Worm (Caenorhabditis elegans): ENCODE measurements around the gene F01D5.10.

F01D5.10 gene

DNA sequence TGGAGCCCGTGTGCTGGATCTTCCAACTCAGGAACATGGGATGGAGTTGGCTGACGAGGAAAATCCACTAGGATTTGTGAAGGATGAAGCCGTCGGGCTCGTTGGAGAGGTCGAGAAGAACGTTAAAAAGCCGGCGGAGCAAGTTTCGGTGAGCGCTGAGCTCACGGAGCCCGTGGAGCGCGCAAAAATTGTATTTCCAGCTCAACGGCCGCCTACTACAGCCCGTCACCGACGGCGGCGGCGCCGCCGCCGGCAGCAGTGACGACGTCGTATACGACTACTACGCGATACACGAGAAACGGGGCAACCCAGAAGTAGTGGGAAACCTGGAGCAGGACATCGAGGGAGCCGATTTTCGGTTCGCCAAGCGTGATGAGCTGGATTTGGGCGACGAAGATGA lies 39.8 kb upstream of the F01D5.10 start:
- TF ChIP-seq lin-11 (tag; optimal IDR thresholded peaks at IDR 0.05), result no peak

DNA sequence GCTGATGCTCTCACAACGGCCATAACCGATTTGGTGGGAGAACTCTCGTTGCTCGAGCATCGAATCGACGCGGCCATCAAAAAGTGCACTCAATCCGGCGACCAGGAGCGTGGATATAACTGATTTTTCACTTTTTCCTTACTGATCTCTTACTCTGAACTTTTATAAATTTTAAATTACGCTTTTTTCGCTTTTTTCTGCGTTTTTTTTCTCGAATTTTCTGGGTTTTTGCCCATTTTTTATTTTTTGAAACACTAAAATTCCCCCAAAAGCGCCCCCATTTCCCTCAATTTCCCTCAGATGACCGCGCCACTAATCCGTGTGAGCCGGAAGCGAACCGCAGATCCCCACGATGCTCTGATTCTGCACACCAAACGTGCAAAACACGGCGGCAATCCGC lies 39.3 kb upstream of the F01D5.10 start, which contains the start of gene W01G7.4:
Gene W01G7.4, plus strand, starts transcription at position 301 of the 400 bp plus-strand sequence.
- TF ChIP-seq lin-13 (GFP tag; optimal IDR thresholded peaks at IDR 0.05) (no peak), nhr-237 (tag; optimal IDR thresholded peaks at IDR 0.05) (no peak), unc-55 (GFP tag; optimal IDR thresholded peaks at IDR 0.05) (no peak), ztf-1 (GFP tag; conservative IDR thresholded peaks at IDR 0.05) (no peak)

DNA sequence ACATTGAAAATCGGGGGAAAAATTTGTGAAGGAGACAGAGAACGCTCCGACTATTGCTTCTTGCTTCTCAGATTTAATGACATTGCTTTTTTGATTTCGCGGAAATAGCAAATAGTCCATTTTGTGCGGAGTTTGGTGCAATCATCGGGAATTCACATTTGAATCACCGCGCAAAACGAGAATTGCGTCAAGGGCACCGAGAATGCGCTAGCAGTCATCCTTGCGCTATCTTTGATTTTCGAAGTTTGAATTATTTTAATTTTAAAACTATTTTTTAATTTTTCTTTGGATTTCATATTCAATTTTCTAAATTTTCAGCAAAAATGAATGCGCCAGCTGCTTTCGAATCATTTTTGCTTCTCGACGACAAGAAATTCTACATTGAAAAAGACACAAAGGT lies 38.6 kb upstream of the F01D5.10 start, which contains the start of gene rpb-11:
Gene rpb-11, plus strand, starts transcription at position 319 of the 400 bp plus-strand sequence.
- TF ChIP-seq nhr-129 (tag; optimal IDR thresholded peaks at IDR 0.05), result peak; percentile 82
- TF ChIP-seq nhr-12 (tag; optimal IDR thresholded peaks at IDR 0.05), result peak; percentile 39
- TF ChIP-seq gmeb-1 (tag; optimal IDR thresholded peaks at IDR 0.05), result peak; percentile 100
- no peak for TF ChIP-seq unc-62 (GFP tag; optimal IDR thresholded peaks at IDR 0.05)
- peak; percentile 57 for TF ChIP-seq blmp-1 (tag; optimal IDR thresholded peaks at IDR 0.05; ENCODE audit: insufficient read depth)
- TF ChIP-seq egl-27 (tag; optimal IDR thresholded peaks at IDR 0.05), result peak; percentile 84
- TF ChIP-seq nhr-237 (tag; optimal IDR thresholded peaks at IDR 0.05), result peak; percentile 74
- peak; percentile 59 for TF ChIP-seq ama-1 (optimal IDR thresholded peaks at IDR 0.05)
- peak in 1 of 2 experiments; percentile 43 for TF ChIP-seq mdl-1 (tag; optimal IDR thresholded peaks at IDR 0.05)
- TF ChIP-seq C34F6.9 (tag; optimal IDR thresholded peaks at IDR 0.05), result peak; percentile 96
- TF ChIP-seq mbf-1 (tag; optimal IDR thresholded peaks at IDR 0.05), result no peak
- TF ChIP-seq nhr-25 (tag; optimal IDR thresholded peaks at IDR 0.05), result peak; percentile 96
- no peak for TF ChIP-seq elt-1 (tag; optimal IDR thresholded peaks at IDR 0.05)
- peak; percentile 68 for TF ChIP-seq fos-1 (tag; optimal IDR thresholded peaks at IDR 0.05)
- peak; percentile 91 for TF ChIP-seq crh-2 (tag; optimal IDR thresholded peaks at IDR 0.05)
- peak; percentile 60 for TF ChIP-seq R02D3.7 (tag; optimal IDR thresholded peaks at IDR 0.05)
- TF ChIP-seq ceh-82 (tag; optimal IDR thresholded peaks at IDR 0.05), result peak; percentile 67
- TF ChIP-seq snpc-4 (tag; optimal IDR thresholded peaks at IDR 0.05), result peak; percentile 90
- TF ChIP-seq peb-1 (tag; optimal IDR thresholded peaks at IDR 0.05), result no peak
- peak; percentile 97 for TF ChIP-seq sma-9 (GFP tag; optimal IDR thresholded peaks at IDR 0.05)
- TF ChIP-seq sma-9 (tag; optimal IDR thresholded peaks at IDR 0.05), result no peak
- peak; percentile 91 for TF ChIP-seq nhr-77 (tag; optimal IDR thresholded peaks at IDR 0.05)
- TF ChIP-seq lin-13 (GFP tag; optimal IDR thresholded peaks at IDR 0.05), result peak; percentile 96
- TF ChIP-seq mab-5 (tag; optimal IDR thresholded peaks at IDR 0.05), result peak; percentile 94
- no peak for TF ChIP-seq aly-2 (tag; optimal IDR thresholded peaks at IDR 0.05)
- no peak for TF ChIP-seq Y55F3AM.14 (GFP tag; optimal IDR thresholded peaks at IDR 0.05)
- peak; percentile 56 for TF ChIP-seq ZK546.5 (tag; optimal IDR thresholded peaks at IDR 0.05)
- TF ChIP-seq nhr-11 (tag; optimal IDR thresholded peaks at IDR 0.05), result no peak
- no peak for TF ChIP-seq ztf-11 (tag; optimal IDR thresholded peaks at IDR 0.05)
- peak; percentile 93 to 96 for TF ChIP-seq lsy-2 (tag; optimal IDR thresholded peaks at IDR 0.05)
- peak; percentile 95 for TF ChIP-seq sma-3 (GFP tag; optimal IDR thresholded peaks at IDR 0.05)
- peak; percentile 82 for TF ChIP-seq lin-11 (tag; optimal IDR thresholded peaks at IDR 0.05)
- TF ChIP-seq unc-39 (tag; optimal IDR thresholded peaks at IDR 0.05), result no peak
- peak; percentile 97 for TF ChIP-seq unc-55 (GFP tag; optimal IDR thresholded peaks at IDR 0.05)
- no peak for TF ChIP-seq elt-3 (tag; optimal IDR thresholded peaks at IDR 0.05)
- no peak for TF ChIP-seq ztf-1 (GFP tag; conservative IDR thresholded peaks at IDR 0.05)
- TF ChIP-seq nhr-21 (tag; optimal IDR thresholded peaks at IDR 0.05), result peak; percentile 92
- TF ChIP-seq zag-1 (tag; optimal IDR thresholded peaks at IDR 0.05), result peak; percentile 13
- peak; percentile 28 for TF ChIP-seq dmd-4 (tag; optimal IDR thresholded peaks at IDR 0.05)
- TF ChIP-seq nhr-23 (tag; optimal IDR thresholded peaks at IDR 0.05), result no peak
- TF ChIP-seq nhr-10 (tag; optimal IDR thresholded peaks at IDR 0.05), result peak; percentile 78
- peak; percentile 85 for TF ChIP-seq ceh-16 (tag; optimal IDR thresholded peaks at IDR 0.05)
- TF ChIP-seq sem-4 (tag; optimal IDR thresholded peaks at IDR 0.05), result peak; percentile 92
- peak; percentile 74 for TF ChIP-seq ztf-4 (tag; optimal IDR thresholded peaks at IDR 0.05)
- no peak for TF ChIP-seq skn-1 (tag; optimal IDR thresholded peaks at IDR 0.05)
- peak; percentile 38 for TF ChIP-seq lin-39 (tag; optimal IDR thresholded peaks at IDR 0.05)
- TF ChIP-seq alr-1 (tag; optimal IDR thresholded peaks at IDR 0.05), result no peak
- peak; percentile 91 for TF ChIP-seq nhr-6 (tag; optimal IDR thresholded peaks at IDR 0.05)
- TF ChIP-seq F13H6.1 (tag; optimal IDR thresholded peaks at IDR 0.05), result peak; percentile 93

All from whole organism, L2 larva.